Fruit fly (Drosophila melanogaster): ENCODE measurements around the gene sty.

Gene sty

DNA sequence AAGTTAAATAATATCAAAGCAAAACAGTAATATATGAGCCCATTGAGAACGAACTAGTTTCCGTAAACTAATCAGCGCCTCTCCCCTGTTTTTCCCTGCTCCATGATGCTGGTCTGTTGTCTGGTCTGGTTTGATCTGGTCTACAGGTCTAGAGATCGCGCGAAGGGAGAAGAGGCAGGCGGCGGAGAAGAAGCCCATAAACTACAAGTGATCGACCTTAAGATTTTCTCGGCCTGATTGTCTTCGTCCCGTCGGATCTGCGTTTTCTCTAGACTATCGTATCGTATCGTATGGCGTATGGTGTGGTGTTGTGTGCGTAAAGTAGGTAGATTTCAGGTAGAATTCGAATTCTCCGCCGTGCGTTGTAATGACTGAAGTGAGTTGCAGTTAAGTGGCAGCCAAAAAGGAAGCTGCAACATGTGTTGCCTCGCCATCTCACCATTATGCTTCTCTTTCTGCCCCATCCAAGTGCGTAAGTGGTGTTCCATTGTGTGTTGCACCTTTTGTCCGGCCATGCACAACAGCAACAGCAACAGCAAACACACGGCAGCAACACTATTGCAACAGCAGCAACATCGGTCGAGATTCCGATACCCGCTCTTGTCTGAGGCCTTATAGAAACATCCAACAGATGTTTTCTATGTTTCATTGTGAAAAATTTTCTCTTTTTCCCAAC, 15.0 kb downstream of the sty start (continued):
- no peak for TF ChIP-seq CG12155 (GFP tag; optimal IDR thresholded peaks at IDR 0.05)
- TF ChIP-seq ttk (GFP tag; IDR thresholded peaks at IDR 0.05), result no peak
- TF ChIP-seq slbo (GFP tag; IDR thresholded peaks at IDR 0.05), result no peak
- TF ChIP-seq Rx (GFP tag; IDR thresholded peaks at IDR 0.05), result no peak
- peak; percentile 63 for TF ChIP-seq ac (GFP tag; optimal IDR thresholded peaks at IDR 0.05)
- TF ChIP-seq dmrt11E (tag; optimal IDR thresholded peaks at IDR 0.05), result no peak
- no peak for TF ChIP-seq Dp (GFP tag; optimal IDR thresholded peaks at IDR 0.05)
- TF ChIP-seq CG5180 (GFP tag; optimal IDR thresholded peaks at IDR 0.05), result peak; percentile 24
- no peak for TF ChIP-seq CG13296 (GFP tag; optimal IDR thresholded peaks at IDR 0.05)

DNA sequence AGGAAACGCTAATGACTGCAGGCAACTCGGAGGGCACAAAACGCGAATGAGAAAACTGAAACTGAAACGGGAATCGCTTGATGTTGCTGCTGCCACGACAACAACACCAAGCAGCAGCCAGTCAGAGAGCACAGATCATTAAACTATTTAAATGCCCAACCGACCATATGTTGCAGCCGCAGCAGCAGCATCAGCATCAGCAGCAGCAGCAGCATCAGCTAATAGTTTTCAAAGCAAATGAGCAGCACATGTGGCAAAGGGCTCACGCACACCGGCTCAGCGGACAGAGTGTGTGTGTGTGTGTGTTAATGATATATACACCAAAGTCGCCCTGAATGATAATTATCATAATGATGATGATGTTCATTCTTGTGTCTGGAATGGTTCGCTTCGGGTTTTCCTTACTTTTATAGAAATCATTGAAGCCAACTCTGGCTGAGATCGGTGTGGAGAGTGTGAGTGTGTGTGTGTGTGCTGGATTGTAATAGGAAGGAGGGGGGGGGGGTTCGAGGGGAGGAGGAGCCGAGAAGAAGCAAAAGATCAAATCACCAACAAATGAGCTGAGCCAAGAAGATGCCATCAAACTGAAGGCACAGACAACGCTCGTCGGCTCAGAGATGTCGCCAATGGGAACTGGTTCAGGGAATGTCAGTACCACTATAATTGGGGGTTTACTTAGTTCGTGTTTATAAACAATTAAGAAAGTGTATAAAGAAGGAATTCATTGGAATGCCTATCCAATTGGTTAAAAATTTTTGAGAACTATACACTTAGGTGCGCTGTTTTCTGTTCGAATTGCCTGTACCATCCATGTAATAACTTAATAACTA, 15.7 kb downstream of the sty start:
- TF ChIP-seq cas (GFP tag; IDR thresholded peaks at IDR 0.05) (no peak), twi (tag; optimal IDR thresholded peaks at IDR 0.05) (peak; percentile 100), Dref (GFP tag; IDR thresholded peaks at IDR 0.05) (no peak), crol (GFP tag; IDR thresholded peaks at IDR 0.05) (peak; percentile 85), B-H1 (GFP tag; IDR thresholded peaks at IDR 0.05) (no peak), tll (GFP tag; optimal IDR thresholded peaks at IDR 0.05) (peak in 1 of 2 experiments; percentile 71), dmrt11E (tag; optimal IDR thresholded peaks at IDR 0.05) (peak; percentile 32), CG18262 (tag; optimal IDR thresholded peaks at IDR 0.05) (peak; percentile 21), PHDP (tag; optimal IDR thresholded peaks at IDR 0.05) (no peak), Atf-2 (GFP tag; optimal IDR thresholded peaks at IDR 0.05) (no peak), CG7745 (tag; optimal IDR thresholded peaks at IDR 0.05) (peak; percentile 5), Nf-YB (GFP tag; optimal IDR thresholded peaks at IDR 0.05) (peak; percentile 41), kah (GFP tag; optimal IDR thresholded peaks at IDR 0.05) (no peak), Dll (GFP tag; IDR thresholded peaks at IDR 0.05; ENCODE audit: partially characterized antibody) (0 out of 4 replicates have a peak, but pooled peaks have one; percentile 34), CG10209 (GFP tag; optimal IDR thresholded peaks at IDR 0.05) (no peak), CG6791 (GFP tag; IDR thresholded peaks at IDR 0.05; ENCODE audit: partially characterized antibody) (no peak), fd64A (GFP tag; optimal IDR thresholded peaks at IDR 0.05) (no peak), zen (tag; optimal IDR thresholded peaks at IDR 0.05) (peak; percentile 77), vnd (GFP tag; IDR thresholded peaks at IDR 0.05; ENCODE audit: partially characterized antibody) (no peak), Med (GFP tag) (peak; percentile 25), BtbVII (GFP tag; optimal IDR thresholded peaks at IDR 0.05) (no peak), Stat92E (GFP tag; optimal IDR thresholded peaks at IDR 0.05) (peak in 1 of 3 experiments; percentile 35), abd-A (tag; optimal IDR thresholded peaks at IDR 0.05) (peak; percentile 59), CG33213 (GFP tag; optimal IDR thresholded peaks at IDR 0.05) (no peak), CG12236 (GFP tag; optimal IDR thresholded peaks at IDR 0.05) (no peak), kni (GFP tag; optimal IDR thresholded peaks at IDR 0.05) (peak; percentile 47), CG2202 (tag; optimal IDR thresholded peaks at IDR 0.05) (no peak), maf-S (GFP tag; optimal IDR thresholded peaks at IDR 0.05) (no peak), cg (GFP tag; optimal IDR thresholded peaks at IDR 0.05) (peak; percentile 90), CG4360 (GFP tag; IDR thresholded peaks at IDR 0.05) (peak; percentile 78), CG1832 (GFP tag; optimal IDR thresholded peaks at IDR 0.05) (no peak), pros (GFP tag; optimal IDR thresholded peaks at IDR 0.05) (peak; percentile 85), lola (GFP tag; optimal IDR thresholded peaks at IDR 0.05) (peak in 1 of 3 experiments; percentile 24), lov (optimal IDR thresholded peaks at IDR 0.05) (no peak), lov (GFP tag; IDR thresholded peaks at IDR 0.05) (no peak), CG12769 (tag; optimal IDR thresholded peaks at IDR 0.05) (peak; percentile 26), odd (GFP tag; optimal IDR thresholded peaks at IDR 0.05) (peak; percentile 22)
